Worm (Caenorhabditis elegans) whole organism, L1 larva: ENCODE results near the gene otpl-1.
A peak's percentile ranks its signal among the peaks of the same experiment; 100 is the strongest.

Source experiments
- C34B4.2 ChIP-seq: sonication (generic microtip); optimal IDR thresholded peaks from 2 replicates; lab custom pipeline; 2017; ENCODE audit warnings: mild to moderate bottlenecking, missing genetic modification characterization, missing compliant biosample characterization
- aha-1 ChIP-seq: fragments of 150-350 bp; optimal IDR thresholded peaks from 2 replicates; lab custom pipeline; 2014; ENCODE audit warnings: missing biosample characterization, missing genetic modification characterization
- ama-1 ChIP-seq: fragments of 150-350 bp; optimal IDR thresholded peaks from 2 replicates; lab custom pipeline; 2014
- ceh-63 ChIP-seq: fragments of 200-800 bp; sonication (Bioruptor generic); optimal IDR thresholded peaks from 2 replicates; lab custom pipeline; 2018; ENCODE audit warnings: mild to moderate bottlenecking, missing genetic modification characterization, missing compliant biosample characterization
- ceh-8 ChIP-seq: fragments of 200-800 bp; sonication (Bioruptor generic); optimal IDR thresholded peaks from 2 replicates; lab custom pipeline; 2018; ENCODE audit warnings: mild to moderate bottlenecking, missing genetic modification characterization, moderate library complexity, missing compliant biosample characterization
- ceh-90 ChIP-seq: sonication (generic microtip); optimal IDR thresholded peaks from 2 replicates; lab custom pipeline; 2016; ENCODE audit warnings: missing genetic modification characterization, missing compliant biosample characterization
- elt-2 ChIP-seq: sonication (generic microtip); optimal IDR thresholded peaks from 2 replicates; lab custom pipeline; 2016; ENCODE audit warnings: missing genetic modification characterization, mild to moderate bottlenecking, inconsistent platforms, missing compliant biosample characterization, missing genetic modification reagents
- fkh-8 ChIP-seq: sonication (generic microtip); optimal IDR thresholded peaks from 2 replicates; lab custom pipeline; 2016; ENCODE audit warnings: mild to moderate bottlenecking, missing genetic modification characterization, missing compliant biosample characterization
- hlh-17 ChIP-seq: fragments of 200-800 bp; sonication (Bioruptor generic); optimal IDR thresholded peaks from 2 replicates; lab custom pipeline; 2018; ENCODE audit warnings: missing genetic modification characterization, mild to moderate bottlenecking, missing compliant biosample characterization, moderate library complexity, borderline replicate concordance
- hlh-4 ChIP-seq: sonication (generic microtip); optimal IDR thresholded peaks from 2 replicates; lab custom pipeline; 2016; ENCODE audit warnings: mild to moderate bottlenecking, missing genetic modification characterization, missing compliant biosample characterization
- hpl-2 ChIP-seq: fragments of 150-350 bp; optimal IDR thresholded peaks from 2 replicates; lab custom pipeline; 2014; ENCODE audit warnings: missing biosample characterization, missing genetic modification reagents, missing genetic modification characterization
- irx-1 ChIP-seq: sonication (generic microtip); optimal IDR thresholded peaks from 2 replicates; lab custom pipeline; 2016; ENCODE audit warnings: missing genetic modification characterization, missing compliant biosample characterization
- isw-1 ChIP-seq: fragments of 200-800 bp; sonication (Bioruptor generic); IDR thresholded peaks from 2 replicates; pipeline ENCODE4 v1.3.6; 2022; ENCODE audit warnings: missing genetic modification characterization, missing compliant biosample characterization
- lin-13 ChIP-seq: fragments of 150-350 bp; optimal IDR thresholded peaks from 2 replicates; lab custom pipeline; 2014; ENCODE audit warnings: missing biosample characterization, missing genetic modification reagents, missing genetic modification characterization
- lin-14 ChIP-seq: fragments of 200-800 bp; sonication (Bioruptor generic); optimal IDR thresholded peaks from 2 replicates; lab custom pipeline; 2018; ENCODE audit warnings: mild to moderate bottlenecking, missing genetic modification characterization, moderate library complexity, missing compliant biosample characterization
- lin-15B ChIP-seq: fragments of 150-350 bp; sonication (generic microtip); optimal IDR thresholded peaks from 3 replicates; lab custom pipeline; 2014; ENCODE audit warnings: missing biosample characterization, missing genetic modification characterization
- lir-3 ChIP-seq: sonication (generic microtip); optimal IDR thresholded peaks from 2 replicates; lab custom pipeline; 2016; ENCODE audit warnings: mild to moderate bottlenecking, missing genetic modification characterization, moderate library complexity, missing compliant biosample characterization; ENCODE audit not compliant: poor library complexity
- lsy-2 ChIP-seq, 2 experiments: fragments of 150-350 bp; optimal IDR thresholded peaks; 2 replicates each; lab custom pipeline; 2014; ENCODE audit warnings: missing biosample characterization in 2 of 2, missing genetic modification characterization in 2 of 2
- mab-9 ChIP-seq: fragments of 200-800 bp; sonication (Bioruptor generic); IDR thresholded peaks from 2 replicates; pipeline ENCODE4 v1.3.6; 2022; ENCODE audit warnings: missing genetic modification reagents, missing genetic modification characterization, missing compliant biosample characterization
- mdl-1 ChIP-seq, 2 experiments: fragments of 150-350 bp; optimal IDR thresholded peaks; 2 replicates each; lab custom pipeline; 2014 to 2017; ENCODE audit warnings: missing biosample characterization in 2 of 2, missing genetic modification characterization in 2 of 2, inconsistent platforms in 1 of 2
- nhr-11 ChIP-seq: fragments of 150-350 bp; optimal IDR thresholded peaks from 2 replicates; lab custom pipeline; 2014; ENCODE audit warnings: missing biosample characterization, missing genetic modification characterization
- nhr-19 ChIP-seq: fragments of 200-800 bp; sonication (Bioruptor generic); conservative IDR thresholded peaks from 2 replicates; pipeline ENCODE4 v1.3.6; 2022; ENCODE audit warnings: missing genetic modification characterization, missing compliant biosample characterization
- nhr-47 ChIP-seq: sonication (generic microtip); optimal IDR thresholded peaks from 2 replicates; lab custom pipeline; 2016; ENCODE audit warnings: mild to moderate bottlenecking, missing genetic modification characterization, moderate library complexity, missing compliant biosample characterization
- nhr-71 ChIP-seq: sonication (generic microtip); optimal IDR thresholded peaks from 2 replicates; lab custom pipeline; 2016; ENCODE audit warnings: mild to moderate bottlenecking, missing genetic modification characterization, moderate library complexity, missing compliant biosample characterization
- nhr-77 ChIP-seq: fragments of 150-350 bp; optimal IDR thresholded peaks from 2 replicates; lab custom pipeline; 2014; ENCODE audit warnings: missing biosample characterization, missing genetic modification characterization
- nhr-84 ChIP-seq: sonication (generic microtip); optimal IDR thresholded peaks from 2 replicates; lab custom pipeline; 2017; ENCODE audit warnings: missing biosample characterization, missing genetic modification characterization
- nhr-85 ChIP-seq: sonication (generic microtip); peaks from one replicate; lab custom pipeline; 2016; ENCODE audit warnings: missing genetic modification characterization, inconsistent platforms, missing compliant biosample characterization
- pag-3 ChIP-seq: sonication (generic microtip); optimal IDR thresholded peaks from 2 replicates; lab custom pipeline; 2017; ENCODE audit warnings: missing genetic modification characterization, mild to moderate bottlenecking, missing compliant biosample characterization, antibody characterized with exemption, borderline replicate concordance; ENCODE audit not compliant: insufficient read depth
- pax-3 ChIP-seq: fragments of 200-800 bp; sonication (Bioruptor generic); optimal IDR thresholded peaks from 2 replicates; lab custom pipeline; 2018; ENCODE audit warnings: mild to moderate bottlenecking, missing genetic modification characterization, moderate library complexity, missing compliant biosample characterization
- rnt-1 ChIP-seq: sonication (generic microtip); optimal IDR thresholded peaks from 2 replicates; lab custom pipeline; 2016; ENCODE audit warnings: mild to moderate bottlenecking, missing genetic modification characterization, moderate library complexity, missing compliant biosample characterization
- skn-1 ChIP-seq: fragments of 150-350 bp; optimal IDR thresholded peaks from 2 replicates; lab custom pipeline; 2014; ENCODE audit warnings: missing biosample characterization, missing genetic modification characterization
- snu-23 ChIP-seq: sonication (generic microtip); optimal IDR thresholded peaks from 2 replicates; lab custom pipeline; 2016; ENCODE audit warnings: missing genetic modification characterization, missing compliant biosample characterization
- unc-62 ChIP-seq: fragments of 150-350 bp; optimal IDR thresholded peaks from 2 replicates; lab custom pipeline; 2014; ENCODE audit warnings: missing biosample characterization, missing genetic modification reagents, missing genetic modification characterization
- unc-98 ChIP-seq: fragments of 200-800 bp; sonication (Bioruptor generic); IDR thresholded peaks from 2 replicates; pipeline ENCODE4 v1.3.6; 2022; ENCODE audit warnings: missing genetic modification characterization, missing compliant biosample characterization
- zag-1 ChIP-seq: fragments of 150-350 bp; optimal IDR thresholded peaks from 2 replicates; lab custom pipeline; 2014; ENCODE audit warnings: missing biosample characterization, missing genetic modification characterization
- ztf-4 ChIP-seq: fragments of 150-350 bp; optimal IDR thresholded peaks from 2 replicates; lab custom pipeline; 2014; ENCODE audit warnings: missing biosample characterization, missing genetic modification characterization

otpl-1 gene

DNA sequence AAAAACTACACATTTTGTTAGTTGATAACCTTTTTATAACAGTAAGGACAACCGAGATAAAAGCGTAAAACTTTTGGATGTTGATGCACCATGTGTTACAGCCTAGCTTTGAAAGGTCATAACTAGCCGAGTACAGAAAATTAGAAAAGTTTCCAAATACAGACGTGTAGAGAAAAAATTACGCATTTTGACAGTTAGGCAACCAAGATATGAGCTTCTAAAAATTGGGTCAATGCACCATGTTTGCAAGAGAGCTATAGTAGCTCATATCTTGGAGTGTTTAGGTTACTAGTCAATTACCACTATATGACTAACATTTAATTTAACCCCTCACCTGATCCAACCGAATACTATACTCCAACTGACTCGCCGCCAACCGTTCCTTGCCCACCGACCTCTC is 15.8 kb upstream of the otpl-1 start:
- TF ChIP-seq lin-14 (GFP tag; lab: Kevin White, UChicago) (no peak), hlh-17 (no peak), nhr-71 (tag; lab: Kevin White, UChicago) (no peak), lir-3 (tag; lab: Kevin White, UChicago) (no peak), lsy-2 (tag; optimal IDR thresholded peaks at IDR 0.05; lab: Kevin White, UChicago) (no peak), skn-1 (no peak), ama-1 (no peak), pax-3 (tag; lab: Kevin White, UChicago) (no peak), unc-98 (GFP tag; lab: Robert Waterston, UW) (no peak), unc-62 (GFP tag; lab: Kevin White, UChicago) (no peak), ceh-63 (GFP tag; lab: Kevin White, UChicago) (no peak), mdl-1 (tag; optimal IDR thresholded peaks at IDR 0.05; lab: Kevin White, UChicago) (no peak), hpl-2 (GFP tag; lab: Kevin White, UChicago) (no peak), ceh-90 (tag; lab: Kevin White, UChicago) (no peak), irx-1 (no peak), rnt-1 (no peak)

DNA sequence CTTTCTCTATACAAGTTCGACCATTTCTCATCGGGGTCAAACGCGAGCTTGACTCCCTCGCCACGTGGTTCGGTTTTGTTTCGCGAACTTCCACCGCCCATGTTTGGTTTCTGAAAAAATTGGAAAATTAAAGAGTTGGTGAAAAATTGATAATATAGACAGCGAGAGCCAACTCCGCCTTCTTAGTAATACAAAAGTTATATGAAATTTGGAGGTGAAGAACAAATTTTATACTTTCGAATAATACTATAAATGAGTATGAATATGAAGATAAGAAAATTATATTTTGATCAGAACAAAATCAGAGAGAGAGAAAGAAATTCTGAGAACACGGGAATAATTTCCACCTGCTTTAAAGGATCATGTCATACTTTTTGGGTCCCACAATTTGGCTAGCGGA is 11.4 kb upstream of the otpl-1 start, which contains the start of gene osm-9:
Gene osm-9 (minus strand): TSS at position 101 of the 400 bp plus-strand sequence.
- TF ChIP-seq hlh-4 (tag; lab: Kevin White, UChicago) (peak; percentile 22), ceh-63 (GFP tag; lab: Kevin White, UChicago) (no peak), fkh-8 (tag; lab: Kevin White, UChicago) (peak; percentile 42), nhr-77 (tag; lab: Kevin White, UChicago) (no peak)

- TF ChIP-seq ztf-4 (tag; lab: Kevin White, UChicago) (no peak), lin-15B (tag; lab: Kevin White, UChicago) (no peak), mab-9 (no peak), nhr-19 (no peak)
These were observed 9.6 kb upstream of the otpl-1 start for ce11 chrIV:3559201-3559600.

DNA sequence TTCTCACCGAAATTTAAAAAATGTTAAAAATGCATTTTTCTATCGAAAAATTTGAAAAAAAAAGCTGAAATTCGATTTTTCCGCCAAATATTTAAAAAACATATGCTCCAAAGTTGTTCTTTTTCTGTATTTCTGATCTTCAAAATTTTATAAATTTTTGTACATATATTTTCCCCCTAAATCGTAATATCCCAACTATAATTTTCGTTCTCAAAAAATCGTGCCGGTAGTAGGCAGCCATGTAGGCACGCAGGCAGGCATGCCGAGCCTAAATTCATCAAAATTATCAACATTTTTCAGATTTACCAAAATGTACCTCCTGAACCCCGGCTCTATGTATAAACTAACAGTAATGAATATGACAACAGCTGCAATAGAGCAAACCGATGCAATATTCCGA is 3.9 kb upstream of the otpl-1 start, which contains the start of gene sre-5:
Gene sre-5 (plus strand): TSS at position 301 of the 400 bp plus-strand sequence.
- TF ChIP-seq zag-1 (tag; lab: Kevin White, UChicago), result no peak
- no peak for TF ChIP-seq nhr-47 (tag; lab: Kevin White, UChicago)
- no peak for TF ChIP-seq hlh-17
- no peak for TF ChIP-seq pag-3 (tag; lab: Kevin White, UChicago)
- no peak for TF ChIP-seq ceh-8 (GFP tag; lab: Kevin White, UChicago)
- TF ChIP-seq lin-13 (GFP tag; lab: Kevin White, UChicago), result no peak
- TF ChIP-seq fkh-8 (tag; lab: Kevin White, UChicago), result no peak
- no peak for TF ChIP-seq mdl-1 (tag; optimal IDR thresholded peaks at IDR 0.05; lab: Kevin White, UChicago)
- no peak for TF ChIP-seq nhr-11 (tag; lab: Kevin White, UChicago)
- TF ChIP-seq elt-2 (tag; lab: Kevin White, UChicago), result no peak
- TF ChIP-seq nhr-84, result no peak
- no peak for TF ChIP-seq snu-23 (GFP tag; lab: Kevin White, UChicago)
- TF ChIP-seq C34B4.2 (tag; lab: Kevin White, UChicago), result no peak
- no peak for TF ChIP-seq lir-3 (tag; lab: Kevin White, UChicago)
- no peak for TF ChIP-seq isw-1 (GFP tag; lab: Robert Waterston, UW)
- no peak for TF ChIP-seq skn-1
- no peak for TF ChIP-seq aha-1 (tag; lab: Kevin White, UChicago)

DNA sequence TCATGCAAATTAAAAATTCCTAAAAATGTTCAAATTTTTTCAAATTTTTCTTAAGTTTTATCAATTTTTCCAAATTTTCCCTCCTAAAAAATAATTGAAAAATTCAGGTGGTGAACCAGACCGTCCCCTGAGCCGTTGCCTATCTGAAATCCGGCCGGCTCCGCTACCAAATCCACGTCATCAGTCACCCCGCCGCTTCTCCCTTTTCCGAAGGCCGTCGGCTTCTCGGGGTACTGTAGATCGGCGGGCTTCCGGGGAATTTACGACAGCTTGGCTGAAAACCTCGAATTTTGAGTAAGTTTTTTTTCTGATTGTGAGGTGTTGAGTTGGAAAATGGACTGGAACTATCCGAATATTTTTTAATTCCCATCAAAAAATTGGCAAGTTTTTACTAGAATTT is 1.8 kb downstream of the otpl-1 start:
- no peak for TF ChIP-seq nhr-85 (tag; lab: Kevin White, UChicago)
